Worm (Caenorhabditis elegans) whole organism, early embryonic: ENCODE measurements around the gene F41H10.3.

Experiments
- B0310.2 ChIP-seq: sonication (generic microtip); optimal IDR thresholded peaks from 2 replicates; lab custom pipeline; 2016; ENCODE audit warnings: mild to moderate bottlenecking, missing genetic modification characterization, missing compliant biosample characterization
- F13C5.2 ChIP-seq: sonication (generic microtip); optimal IDR thresholded peaks from 2 replicates; lab custom pipeline; 2017; ENCODE audit warnings: mild to moderate bottlenecking, missing genetic modification characterization, inconsistent platforms, missing compliant biosample characterization
- aly-1 ChIP-seq: sonication (generic microtip); optimal IDR thresholded peaks from 2 replicates; lab custom pipeline; 2016; ENCODE audit warnings: missing genetic modification characterization, missing compliant biosample characterization
- ama-1 ChIP-seq: fragments of 150-350 bp; optimal IDR thresholded peaks from 2 replicates; lab custom pipeline; 2014
- ceh-13 ChIP-seq: fragments of 200-800 bp; sonication (Bioruptor generic); optimal IDR thresholded peaks from 2 replicates; lab custom pipeline; 2018; ENCODE audit warnings: mild to moderate bottlenecking, missing genetic modification characterization, missing compliant biosample characterization
- ceh-36 ChIP-seq: sonication (generic microtip); optimal IDR thresholded peaks from 2 replicates; lab custom pipeline; 2016; ENCODE audit warnings: missing genetic modification characterization, inconsistent platforms, missing compliant biosample characterization
- ets-7 ChIP-seq: sonication (generic microtip); optimal IDR thresholded peaks from 2 replicates; lab custom pipeline; 2016; ENCODE audit warnings: missing genotype, missing genetic modification characterization, missing compliant biosample characterization
- flt-1 ChIP-seq: fragments of 200-800 bp; sonication (Bioruptor generic); IDR thresholded peaks from 2 replicates; pipeline ENCODE4 v1.3.6; 2022; ENCODE audit warnings: missing genetic modification characterization, missing compliant biosample characterization
- hmbx-1 ChIP-seq: sonication (generic microtip); optimal IDR thresholded peaks from 2 replicates; lab custom pipeline; 2016; ENCODE audit warnings: mild to moderate bottlenecking, missing genetic modification characterization, missing compliant biosample characterization
- hmg-4 ChIP-seq: fragments of 200-800 bp; sonication (Bioruptor generic); optimal IDR thresholded peaks from 2 replicates; lab custom pipeline; 2018; ENCODE audit warnings: mild to moderate bottlenecking, missing genetic modification characterization, missing compliant biosample characterization
- hnd-1 ChIP-seq: sonication (generic microtip); optimal IDR thresholded peaks from 2 replicates; lab custom pipeline; 2016; ENCODE audit warnings: missing genetic modification characterization, missing compliant biosample characterization
- pes-1 ChIP-seq: fragments of 200-800 bp; sonication (Bioruptor generic); IDR thresholded peaks from 2 replicates; pipeline ENCODE4 v1.3.6; 2022; ENCODE audit warnings: missing genetic modification reagents, missing genetic modification characterization, missing compliant biosample characterization
- scrt-1 ChIP-seq: fragments of 200-800 bp; sonication (Bioruptor generic); IDR thresholded peaks from 2 replicates; pipeline ENCODE4 v1.3.6; 2022; ENCODE audit warnings: missing genetic modification characterization, missing compliant biosample characterization
- sea-1 ChIP-seq: fragments of 200-800 bp; sonication (Bioruptor generic); conservative IDR thresholded peaks from 2 replicates; pipeline ENCODE4 v1.3.6; 2022; ENCODE audit warnings: missing genetic modification characterization, missing compliant biosample characterization
- tbx-11 ChIP-seq: fragments of 200-800 bp; sonication (Bioruptor generic); IDR thresholded peaks from 2 replicates; pipeline ENCODE4 v1.3.6; 2022; ENCODE audit warnings: missing genetic modification characterization, missing compliant biosample characterization
- tbx-37 ChIP-seq: fragments of 200-800 bp; sonication (Bioruptor generic); conservative IDR thresholded peaks from 2 replicates; pipeline ENCODE4 v1.3.6; 2022; ENCODE audit warnings: missing genetic modification reagents, missing genetic modification characterization, missing compliant biosample characterization
- tra-4 ChIP-seq: sonication (generic microtip); optimal IDR thresholded peaks from 2 replicates; lab custom pipeline; 2017; ENCODE audit warnings: missing genetic modification characterization, missing compliant biosample characterization

The F41H10.3 gene

ce11 chrIV:5400609-5401008 is 31.0 kb downstream of the F41H10.3 start, which contains the start of gene ZK616.1:
Gene ZK616.1, plus strand, starts transcription at chrIV:5400909.
- TF ChIP-seq scrt-1 (no peak), ceh-36 (tag; lab: Kevin White, UChicago) (no peak), hmbx-1 (tag; lab: Kevin White, UChicago) (no peak), ets-7 (tag; lab: Kevin White, UChicago) (no peak), B0310.2 (tag; lab: Kevin White, UChicago) (no peak), hmg-4 (GFP tag; lab: Kevin White, UChicago) (no peak), hnd-1 (tag; lab: Kevin White, UChicago) (no peak), sea-1 (GFP tag; lab: Robert Waterston, UW) (no peak), pes-1 (GFP tag; lab: Robert Waterston, UW) (no peak), ama-1 (no peak), F13C5.2 (tag; lab: Kevin White, UChicago) (no peak), tra-4 (tag; lab: Kevin White, UChicago) (no peak), tbx-37 (GFP tag; lab: Robert Waterston, UW) (no peak)

DNA sequence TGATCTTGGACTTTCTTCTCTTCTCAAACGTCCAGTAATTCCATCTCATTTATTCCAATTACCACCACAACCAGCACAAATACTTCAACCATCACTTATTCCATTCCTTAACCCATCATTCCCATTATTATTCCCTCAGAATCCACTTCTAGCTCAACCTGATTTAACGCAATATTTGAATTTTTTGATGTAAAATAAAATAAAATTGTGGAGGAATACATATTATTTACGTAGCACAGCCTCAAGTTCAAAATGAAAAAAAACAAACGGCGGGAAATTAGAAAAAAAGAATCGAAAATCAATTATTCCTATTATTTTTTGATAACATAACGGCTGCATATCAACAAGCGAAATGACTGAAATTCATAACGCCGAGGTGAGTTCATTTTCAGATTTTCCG is 35.7 kb downstream of the F41H10.3 start, which contains the start of gene ZK616.61:
ZK616.61 (plus strand) TSS at position 301 of the 400 bp plus-strand sequence.
- TF ChIP-seq ama-1 (no peak), aly-1 (tag; lab: Kevin White, UChicago) (no peak), ceh-36 (tag; lab: Kevin White, UChicago) (no peak), B0310.2 (tag; lab: Kevin White, UChicago) (no peak), hmg-4 (GFP tag; lab: Kevin White, UChicago) (no peak)

- TF ChIP-seq tbx-37 (GFP tag; lab: Robert Waterston, UW) (no peak), ceh-13 (no peak), hmg-4 (GFP tag; lab: Kevin White, UChicago) (no peak), tbx-11 (GFP tag; lab: Robert Waterston, UW) (no peak), ceh-36 (tag; lab: Kevin White, UChicago) (no peak), ama-1 (no peak), F13C5.2 (tag; lab: Kevin White, UChicago) (no peak), B0310.2 (tag; lab: Kevin White, UChicago) (no peak), aly-1 (tag; lab: Kevin White, UChicago) (no peak), pes-1 (GFP tag; lab: Robert Waterston, UW) (no peak), hnd-1 (tag; lab: Kevin White, UChicago) (no peak), flt-1 (GFP tag; lab: Robert Waterston, UW) (no peak), hmbx-1 (tag; lab: Kevin White, UChicago) (no peak), ets-7 (tag; lab: Kevin White, UChicago) (no peak), sea-1 (GFP tag; lab: Robert Waterston, UW) (no peak)
These were observed 39.5 kb downstream of the F41H10.3 start for ce11 chrIV:5409112-5409511.

DNA sequence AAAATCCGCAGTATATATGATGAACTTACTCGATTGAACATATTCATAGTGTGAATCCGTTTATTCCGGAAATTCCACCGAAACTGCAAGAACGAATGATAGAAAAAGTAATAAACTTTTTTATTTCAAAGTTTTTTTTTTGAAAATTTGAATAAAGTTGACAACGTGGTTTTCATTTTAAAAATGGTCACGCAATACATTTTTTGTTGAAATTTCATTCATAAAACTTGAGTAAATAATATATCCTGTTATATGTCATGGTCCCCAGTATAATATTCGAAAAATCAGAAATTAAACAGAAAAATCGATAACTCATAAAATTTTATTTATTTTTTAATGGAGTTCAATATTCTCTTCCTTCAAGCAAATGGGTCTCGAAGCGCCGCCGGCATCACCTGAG is 41.5 kb downstream of the F41H10.3 start, which contains the start of gene ZK616.65:
ZK616.65 (minus strand) TSS at position 101 of the 400 bp plus-strand sequence.
- TF ChIP-seq sea-1 (GFP tag; lab: Robert Waterston, UW) (no peak), ceh-36 (tag; lab: Kevin White, UChicago) (no peak), aly-1 (tag; lab: Kevin White, UChicago) (no peak), hmbx-1 (tag; lab: Kevin White, UChicago) (no peak), scrt-1 (no peak), hmg-4 (GFP tag; lab: Kevin White, UChicago) (no peak), ceh-13 (no peak), tbx-11 (GFP tag; lab: Robert Waterston, UW) (no peak), tra-4 (tag; lab: Kevin White, UChicago) (no peak), ama-1 (no peak), F13C5.2 (tag; lab: Kevin White, UChicago) (no peak), pes-1 (GFP tag; lab: Robert Waterston, UW) (no peak), flt-1 (GFP tag; lab: Robert Waterston, UW) (no peak), B0310.2 (tag; lab: Kevin White, UChicago) (no peak), hnd-1 (tag; lab: Kevin White, UChicago) (no peak), tbx-37 (GFP tag; lab: Robert Waterston, UW) (no peak), ets-7 (tag; lab: Kevin White, UChicago) (no peak)

ce11 chrIV:5411641-5412337 is 42.2 kb downstream of the F41H10.3 start, which contains the start of gene ZK616.8:
Gene ZK616.8, minus strand, starts transcription at chrIV:5412193.
- TF ChIP-seq aly-1 (tag; lab: Kevin White, UChicago) (no peak), ets-7 (tag; lab: Kevin White, UChicago) (no peak), flt-1 (GFP tag; lab: Robert Waterston, UW) (no peak), ceh-13 (no peak), hmg-4 (GFP tag; lab: Kevin White, UChicago) (no peak), ceh-36 (tag; lab: Kevin White, UChicago) (no peak)

DNA sequence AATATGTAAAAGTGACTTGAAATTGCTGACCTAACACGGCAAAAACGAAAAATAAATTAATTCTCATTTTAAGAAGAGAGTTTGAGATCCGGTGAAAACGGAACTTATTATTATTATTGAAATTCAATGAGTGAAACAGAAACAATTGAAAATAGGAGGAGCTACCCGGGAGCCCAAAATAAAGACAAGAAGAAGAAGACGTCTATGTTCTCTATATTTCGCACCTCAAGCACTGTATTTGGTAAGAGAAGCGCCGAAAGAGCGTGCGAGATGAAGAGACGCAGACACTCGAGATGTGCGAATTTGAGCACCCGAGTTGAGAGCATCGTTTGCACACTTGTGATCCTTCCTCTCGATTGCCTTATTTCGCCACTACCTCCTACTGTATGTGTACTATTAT is 46.1 kb downstream of the F41H10.3 start, which contains the start of gene spp-7:
spp-7 (minus strand) TSS at position 101 of the 400 bp plus-strand sequence.
- no peak for TF ChIP-seq tbx-37 (GFP tag; lab: Robert Waterston, UW)
- no peak for TF ChIP-seq ets-7 (tag; lab: Kevin White, UChicago)
- TF ChIP-seq tra-4 (tag; lab: Kevin White, UChicago): no peak
- TF ChIP-seq tbx-11 (GFP tag; lab: Robert Waterston, UW): no peak
- TF ChIP-seq ama-1: no peak
- TF ChIP-seq hmg-4 (GFP tag; lab: Kevin White, UChicago): no peak
- TF ChIP-seq flt-1 (GFP tag; lab: Robert Waterston, UW): no peak
- TF ChIP-seq hmbx-1 (tag; lab: Kevin White, UChicago): no peak
- TF ChIP-seq F13C5.2 (tag; lab: Kevin White, UChicago): no peak
- no peak for TF ChIP-seq sea-1 (GFP tag; lab: Robert Waterston, UW)
- no peak for TF ChIP-seq hnd-1 (tag; lab: Kevin White, UChicago)
- no peak for TF ChIP-seq pes-1 (GFP tag; lab: Robert Waterston, UW)
